Fruit fly (Drosophila melanogaster) whole organism, embryonic: Measurements from ENCODE around the gene RhoGAP93B.

Experiments
- Aef1 ChIP-seq: fragments of 200-800 bp; sonication (Bioruptor generic); IDR thresholded peaks from 3 replicates; pipeline ENCODE4 v1.3.6; 2022; ENCODE audit warnings: missing biosample characterization, missing genetic modification characterization
- Bgb ChIP-seq: fragments of 200-800 bp; sonication (Bioruptor generic); IDR thresholded peaks from 2 replicates; pipeline ENCODE4 v1.3.6; 2022; ENCODE audit warnings: missing biosample characterization, missing genetic modification characterization; ENCODE audit not compliant: partially characterized antibody
- CG10267 ChIP-seq: fragments of 200-800 bp; sonication (Bioruptor generic); optimal IDR thresholded peaks from 2 replicates; lab custom pipeline; 2018; ENCODE audit warnings: missing biosample characterization, mild to moderate bottlenecking, missing genetic modification characterization, moderate library complexity
- CG12155 ChIP-seq: fragments of 200-800 bp; sonication (Bioruptor generic); optimal IDR thresholded peaks from 3 replicates; lab custom pipeline; 2016; ENCODE audit warnings: missing biosample characterization, missing genetic modification characterization
- CG1233 ChIP-seq: fragments of 200-800 bp; sonication (Bioruptor generic); optimal IDR thresholded peaks from 4 replicates; lab custom pipeline; 2018; ENCODE audit warnings: missing biosample characterization, mild to moderate bottlenecking, missing genetic modification characterization
- CG13287 ChIP-seq: fragments of 200-800 bp; sonication (Bioruptor generic); IDR thresholded peaks from 2 replicates; pipeline ENCODE4 v1.3.6; 2022; ENCODE audit warnings: missing biosample characterization, missing genetic modification characterization; ENCODE audit not compliant: partially characterized antibody
- CG13296 ChIP-seq: fragments of 200-800 bp; sonication (Bioruptor generic); optimal IDR thresholded peaks from 3 replicates; lab custom pipeline; 2018; ENCODE audit warnings: missing biosample characterization, mild to moderate bottlenecking, missing genetic modification characterization
- CG13424 ChIP-seq: fragments of 200-800 bp; sonication (Bioruptor generic); optimal IDR thresholded peaks from 2 replicates; lab custom pipeline; 2019; ENCODE audit warnings: missing biosample characterization, mild to moderate bottlenecking, missing genetic modification characterization, moderate library complexity
- CG14014 ChIP-seq: fragments of 200-800 bp; sonication (Bioruptor generic); IDR thresholded peaks from 2 replicates; pipeline ENCODE4 v1.3.6; 2022; ENCODE audit warnings: missing biosample characterization, missing genetic modification characterization
- CG14710 ChIP-seq: fragments of 200-800 bp; sonication (Bioruptor generic); optimal IDR thresholded peaks from 3 replicates; lab custom pipeline; 2019; ENCODE audit warnings: missing biosample characterization, mild to moderate bottlenecking, missing genetic modification characterization, moderate library complexity
- CG1602 ChIP-seq: fragments of 200-800 bp; sonication (Bioruptor generic); optimal IDR thresholded peaks from 3 replicates; lab custom pipeline; 2016; ENCODE audit warnings: missing biosample characterization, missing genetic modification characterization
- CG16813 ChIP-seq: fragments of 200-800 bp; sonication (Bioruptor generic); IDR thresholded peaks from 3 replicates; pipeline ENCODE4 v1.3.6; 2022; ENCODE audit warnings: missing biosample characterization, missing genetic modification characterization; ENCODE audit not compliant: partially characterized antibody
- CG18476 ChIP-seq: fragments of 200-800 bp; sonication (Bioruptor generic); optimal IDR thresholded peaks from 2 replicates; lab custom pipeline; 2016; ENCODE audit warnings: missing biosample characterization, mild to moderate bottlenecking, missing genetic modification characterization
- CG2116 ChIP-seq: fragments of 200-800 bp; sonication (Bioruptor generic); optimal IDR thresholded peaks from 3 replicates; lab custom pipeline; 2018; ENCODE audit warnings: missing biosample characterization, mild to moderate bottlenecking, missing genetic modification characterization
- CG2120 ChIP-seq: fragments of 200-800 bp; sonication (Bioruptor generic); optimal IDR thresholded peaks from 3 replicates; lab custom pipeline; 2016; ENCODE audit warnings: missing biosample characterization, missing genetic modification characterization
- CG32532 ChIP-seq: fragments of 200-800 bp; sonication (Bioruptor generic); IDR thresholded peaks from 2 replicates; pipeline ENCODE4 v1.3.6; 2022; ENCODE audit warnings: missing biosample characterization, missing genetic modification characterization
- CG4424 ChIP-seq: fragments of 200-800 bp; sonication (Bioruptor generic); optimal IDR thresholded peaks from 3 replicates; lab custom pipeline; 2016; ENCODE audit warnings: missing biosample characterization, missing genetic modification characterization
- CG9609 ChIP-seq: fragments of 200-800 bp; sonication (Bioruptor generic); optimal IDR thresholded peaks from 3 replicates; lab custom pipeline; 2016; ENCODE audit warnings: missing biosample characterization, missing genetic modification characterization
- D19B ChIP-seq: fragments of 200-800 bp; sonication (Bioruptor generic); optimal IDR thresholded peaks from 2 replicates; lab custom pipeline; 2017; ENCODE audit warnings: missing biosample characterization, mild to moderate bottlenecking, missing genetic modification characterization
- Dfd ChIP-seq, 2 experiments: fragments of >200 bp; optimal IDR thresholded peaks; 2 replicates each; lab custom pipeline; 2017; ENCODE audit warnings: missing biosample characterization in 2 of 2, missing genetic modification characterization in 2 of 2
- E2f2 ChIP-seq: fragments of 200-800 bp; sonication (Bioruptor generic); IDR thresholded peaks from 2 replicates; pipeline ENCODE4 v1.3.6; 2022; ENCODE audit warnings: missing biosample characterization, missing genetic modification characterization
- HLH3B ChIP-seq: fragments of 200-800 bp; sonication (Bioruptor generic); IDR thresholded peaks from 2 replicates; pipeline ENCODE4 v1.3.6; 2022; ENCODE audit warnings: missing biosample characterization, missing genetic modification characterization
- Kr ChIP-seq: fragments of 200-800 bp; sonication (Bioruptor generic); optimal IDR thresholded peaks from 2 replicates; lab custom pipeline; 2017; ENCODE audit warnings: missing biosample characterization, mild to moderate bottlenecking, missing genetic modification characterization
- Max ChIP-seq: fragments of 200-800 bp; sonication (Bioruptor generic); optimal IDR thresholded peaks from 2 replicates; lab custom pipeline; 2016; ENCODE audit warnings: missing biosample characterization, mild to moderate bottlenecking, missing genetic modification characterization
- Pdp1 ChIP-seq, 2 experiments: fragments of 200-800 bp; sonication (Bioruptor generic); optimal IDR thresholded peaks; 3 replicates each; lab custom pipeline; 2016; ENCODE audit warnings: missing biosample characterization in 2 of 2, missing genetic modification characterization in 2 of 2, mild to moderate bottlenecking in 1 of 2, moderate library complexity in 1 of 2
- Side ChIP-seq: fragments of 200-800 bp; sonication (Bioruptor generic); optimal IDR thresholded peaks from 2 replicates; lab custom pipeline; 2016; ENCODE audit warnings: missing biosample characterization, missing genetic modification characterization
- Sin3A ChIP-seq: fragments of >200 bp; optimal IDR thresholded peaks from 2 replicates; lab custom pipeline; 2018
- Xrp1 ChIP-seq: fragments of 200-800 bp; sonication (Bioruptor generic); IDR thresholded peaks from 2 replicates; pipeline ENCODE4 v1.3.6; 2022; ENCODE audit warnings: missing biosample characterization, missing genetic modification characterization
- ato ChIP-seq: fragments of 200-800 bp; sonication (Bioruptor generic); IDR thresholded peaks from 2 replicates; pipeline ENCODE4 v1.3.6; 2022; ENCODE audit warnings: missing biosample characterization, missing genetic modification characterization; ENCODE audit not compliant: partially characterized antibody
- caup ChIP-seq: fragments of 200-800 bp; sonication (Bioruptor generic); optimal IDR thresholded peaks from 3 replicates; lab custom pipeline; 2017; ENCODE audit warnings: missing biosample characterization, mild to moderate bottlenecking, missing genetic modification characterization, moderate library complexity; ENCODE audit not compliant: severe bottlenecking
- chinmo ChIP-seq: fragments of 200-800 bp; sonication (Bioruptor generic); IDR thresholded peaks from 4 replicates; pipeline ENCODE4 v1.3.6; 2022; ENCODE audit warnings: missing biosample characterization, missing genetic modification characterization; ENCODE audit not compliant: partially characterized antibody
- dpn ChIP-seq, 2 experiments: fragments of 200-800 bp; sonication (Bioruptor generic); optimal IDR thresholded peaks; 3 replicates each; lab custom pipeline; 2016; ENCODE audit warnings: missing biosample characterization in 2 of 2, missing genetic modification characterization in 2 of 2
- fd96Cb ChIP-seq: fragments of 200-800 bp; sonication (Bioruptor generic); optimal IDR thresholded peaks from 2 replicates; lab custom pipeline; 2018; ENCODE audit warnings: missing biosample characterization, mild to moderate bottlenecking, missing genetic modification characterization, moderate library complexity
- gsb-n ChIP-seq: fragments of 200-800 bp; sonication (Bioruptor generic); optimal IDR thresholded peaks from 3 replicates; lab custom pipeline; 2018; ENCODE audit warnings: missing biosample characterization, mild to moderate bottlenecking, missing genetic modification characterization
- hbn ChIP-seq: fragments of 200-800 bp; sonication (Bioruptor generic); IDR thresholded peaks from 2 replicates; pipeline ENCODE4 v1.3.6; 2022; ENCODE audit warnings: missing biosample characterization, missing genetic modification characterization; ENCODE audit not compliant: partially characterized antibody
- hkb ChIP-seq, 2 experiments: fragments of 200-800 bp in 1 of 2; fragments of >200 bp in 1 of 2; sonication (Bioruptor generic) in 1 of 2; IDR thresholded peaks in 1 of 2; optimal IDR thresholded peaks in 1 of 2; 2 replicates each; pipeline versions ENCODE4 v1.3.6 to Lab custom; 2017 to 2022; ENCODE audit warnings: missing biosample characterization in 1 of 2, missing genetic modification characterization in 1 of 2
- lola ChIP-seq, 3 experiments: fragments of >200 bp in 2 of 3; fragments of 200-800 bp in 1 of 3; sonication (Bioruptor generic) in 1 of 3; optimal IDR thresholded peaks; 2 replicates each; lab custom pipeline; 2017 to 2019; ENCODE audit warnings: missing biosample characterization in 3 of 3, missing genetic modification characterization in 3 of 3, mild to moderate bottlenecking in 1 of 3, moderate library complexity in 1 of 3
- nmo ChIP-seq: fragments of 200-800 bp; sonication (Bioruptor generic); optimal IDR thresholded peaks from 2 replicates; lab custom pipeline; 2018; ENCODE audit warnings: missing biosample characterization, mild to moderate bottlenecking, missing genetic modification characterization, moderate library complexity
- pho ChIP-seq: fragments of 200-800 bp; sonication (Bioruptor generic); optimal IDR thresholded peaks from 2 replicates; lab custom pipeline; 2016; ENCODE audit warnings: missing biosample characterization, missing genetic modification characterization
- phol ChIP-seq: fragments of 200-800 bp; sonication (Bioruptor generic); optimal IDR thresholded peaks from 3 replicates; lab custom pipeline; 2018; ENCODE audit warnings: missing biosample characterization, mild to moderate bottlenecking, missing genetic modification characterization, moderate library complexity
- ranshi ChIP-seq: fragments of 200-800 bp; sonication (Bioruptor generic); IDR thresholded peaks from 2 replicates; pipeline ENCODE4 v1.3.6; 2022; ENCODE audit warnings: missing biosample characterization, missing genetic modification characterization
- repo ChIP-seq: fragments of 200-800 bp; sonication (Bioruptor generic); optimal IDR thresholded peaks from 2 replicates; lab custom pipeline; 2016; ENCODE audit warnings: missing biosample characterization, missing genetic modification characterization
- sim ChIP-seq: fragments of 200-800 bp; sonication (Bioruptor generic); IDR thresholded peaks from 2 replicates; pipeline ENCODE4 v1.3.6; 2022; ENCODE audit warnings: missing biosample characterization, missing genetic modification characterization
- sob ChIP-seq: fragments of 200-800 bp; sonication (Bioruptor generic); IDR thresholded peaks from 2 replicates; pipeline ENCODE4 v1.3.6; 2022; ENCODE audit warnings: missing biosample characterization, missing genetic modification characterization
- sug ChIP-seq: fragments of 200-800 bp; optimal IDR thresholded peaks from 2 replicates; lab custom pipeline; 2019; ENCODE audit warnings: missing biosample characterization, mild to moderate bottlenecking, missing genetic modification characterization, moderate library complexity
- tna ChIP-seq: fragments of 200-800 bp; sonication (Bioruptor generic); IDR thresholded peaks from 2 replicates; pipeline ENCODE4 v1.3.6; 2022; ENCODE audit warnings: missing biosample characterization, missing genetic modification characterization; ENCODE audit not compliant: partially characterized antibody
- vnd ChIP-seq: fragments of 200-800 bp; sonication (Bioruptor generic); IDR thresholded peaks from 3 replicates; pipeline ENCODE4 v1.3.6; 2022; ENCODE audit warnings: missing biosample characterization, missing genetic modification characterization; ENCODE audit not compliant: partially characterized antibody
- zfh2 ChIP-seq: fragments of 200-800 bp; sonication (Bioruptor generic); optimal IDR thresholded peaks from 2 replicates; lab custom pipeline; 2016; ENCODE audit warnings: missing biosample characterization, missing genetic modification characterization

Gene RhoGAP93B

DNA sequence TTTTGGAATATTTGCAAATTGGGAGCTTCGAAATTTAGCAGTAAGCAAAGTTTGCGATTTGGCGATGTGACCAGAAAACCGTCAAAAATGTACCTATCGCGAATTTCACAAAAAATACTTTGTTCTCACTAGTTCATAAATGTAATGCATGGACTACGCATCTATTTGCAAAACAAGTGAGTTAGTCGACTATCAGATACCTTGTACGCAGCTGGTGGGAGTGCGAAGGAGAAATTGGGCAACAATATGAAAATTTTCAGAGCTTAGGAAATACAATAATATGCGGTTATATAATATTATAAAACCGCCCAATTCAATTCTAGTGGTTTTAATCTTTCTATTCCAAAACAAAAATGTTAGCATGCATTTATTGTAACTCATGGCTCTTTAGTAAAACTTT lies 21.2 kb upstream of the RhoGAP93B start, which contains the start of gene Bdbt (continued):
- TF ChIP-seq fd96Cb (tag; lab: Kevin White, UChicago) (peak; percentile 21), CG13424 (peak; percentile 5), Xrp1 (GFP tag; lab: Robert Waterston, UW) (no peak), lola (GFP tag; optimal IDR thresholded peaks at IDR 0.05; lab: Kevin White, UChicago) (peak in 1 of 3 experiments; percentile 88), CG2120 (GFP tag; lab: Kevin White, UChicago) (peak; percentile 69), hbn (GFP tag; lab: Robert Waterston, UW) (0 out of 2 replicates have a peak, but pooled peaks have one; percentile 22), sug (tag; lab: Kevin White, UChicago) (peak; percentile 27), sob (GFP tag; lab: Robert Waterston, UW) (peak; percentile 59; the same call in 1 of the 2 replicates), Aef1 (GFP tag; lab: Robert Waterston, UW) (peak; percentile 40; the same call in 2 of the 3 replicates), CG1602 (GFP tag; lab: Kevin White, UChicago) (peak; percentile 31), CG10267 (tag; lab: Kevin White, UChicago) (peak; percentile 7), sim (GFP tag; lab: Robert Waterston, UW) (no peak), CG16813 (GFP tag; lab: Robert Waterston, UW) (peak; percentile 91), Sin3A (lab: Kevin White, UChicago) (peak; percentile 6), zfh2 (GFP tag; lab: Kevin White, UChicago) (peak; percentile 62), Pdp1 (GFP tag; optimal IDR thresholded peaks at IDR 0.05; lab: Kevin White, UChicago) (peak; percentile 13 to 94), ranshi (GFP tag; lab: Robert Waterston, UW) (0 out of 2 replicates have a peak, but pooled peaks have one; percentile 18), E2f2 (GFP tag; lab: Robert Waterston, UW) (peak; percentile 40), CG13287 (GFP tag; lab: Robert Waterston, UW) (peak; percentile 79), Side (peak; percentile 10), dpn (GFP tag; optimal IDR thresholded peaks at IDR 0.05; lab: Kevin White, UChicago) (peak; percentile 50 to 56), vnd (GFP tag; lab: Robert Waterston, UW) (peak; percentile 84), gsb-n (tag; lab: Kevin White, UChicago) (no peak), Dfd (GFP tag; optimal IDR thresholded peaks at IDR 0.05; lab: Kevin White, UChicago) (peak in 1 of 2 experiments; percentile 17), CG4424 (GFP tag; lab: Kevin White, UChicago) (peak; percentile 3), CG14710 (tag; lab: Kevin White, UChicago) (peak; percentile 10), Max (GFP tag; lab: Kevin White, UChicago) (peak; percentile 62), caup (GFP tag; lab: Kevin White, UChicago) (no peak), CG9609 (GFP tag; lab: Kevin White, UChicago) (peak; percentile 21), CG32532 (GFP tag; lab: Robert Waterston, UW) (peak; percentile 59), Kr (GFP tag; lab: Kevin White, UChicago) (no peak), CG1233 (peak; percentile 21), repo (GFP tag; lab: Kevin White, UChicago) (no peak), tna (GFP tag; lab: Robert Waterston, UW) (peak; percentile 95), CG18476 (GFP tag; lab: Kevin White, UChicago) (no peak), Bgb (GFP tag; lab: Robert Waterston, UW) (peak; percentile 93), chinmo (peak; percentile 90), ato (peak; percentile 81), phol (peak; percentile 35), HLH3B (GFP tag; lab: Robert Waterston, UW) (peak; percentile 41), D19B (GFP tag; lab: Kevin White, UChicago) (peak; percentile 94), hkb (optimal IDR thresholded peaks at IDR 0.05; lab: Kevin White, UChicago) (no peak), hkb (GFP tag; IDR thresholded peaks at IDR 0.05; lab: Robert Waterston, UW) (peak; percentile 36; the same call in 1 of the 2 replicates), pho (peak; percentile 38), CG14014 (GFP tag; lab: Robert Waterston, UW) (peak; percentile 49; the same call in 1 of the 2 replicates), CG12155 (GFP tag; lab: Kevin White, UChicago) (peak; percentile 21), CG13296 (GFP tag; lab: Kevin White, UChicago) (peak; percentile 15), nmo (peak; percentile 45), CG2116 (GFP tag; lab: Kevin White, UChicago) (no peak)
